Worm (Caenorhabditis elegans) whole organism, early embryonic: ENCODE results near the gene F58D12.3.

Experiments used
- B0310.2 ChIP-seq: sonication (generic microtip); optimal IDR thresholded peaks from 2 replicates; lab custom pipeline; 2016; ENCODE audit warnings: mild to moderate bottlenecking, missing genetic modification characterization, missing compliant biosample characterization
- F13C5.2 ChIP-seq: sonication (generic microtip); optimal IDR thresholded peaks from 2 replicates; lab custom pipeline; 2017; ENCODE audit warnings: mild to moderate bottlenecking, missing genetic modification characterization, inconsistent platforms, missing compliant biosample characterization
- aly-1 ChIP-seq: sonication (generic microtip); optimal IDR thresholded peaks from 2 replicates; lab custom pipeline; 2016; ENCODE audit warnings: missing genetic modification characterization, missing compliant biosample characterization
- ama-1 ChIP-seq: fragments of 150-350 bp; optimal IDR thresholded peaks from 2 replicates; lab custom pipeline; 2014
- ceh-13 ChIP-seq: fragments of 200-800 bp; sonication (Bioruptor generic); optimal IDR thresholded peaks from 2 replicates; lab custom pipeline; 2018; ENCODE audit warnings: mild to moderate bottlenecking, missing genetic modification characterization, missing compliant biosample characterization
- ceh-36 ChIP-seq: sonication (generic microtip); optimal IDR thresholded peaks from 2 replicates; lab custom pipeline; 2016; ENCODE audit warnings: missing genetic modification characterization, inconsistent platforms, missing compliant biosample characterization
- ets-7 ChIP-seq: sonication (generic microtip); optimal IDR thresholded peaks from 2 replicates; lab custom pipeline; 2016; ENCODE audit warnings: missing genotype, missing genetic modification characterization, missing compliant biosample characterization
- flt-1 ChIP-seq: fragments of 200-800 bp; sonication (Bioruptor generic); IDR thresholded peaks from 2 replicates; pipeline ENCODE4 v1.3.6; 2022; ENCODE audit warnings: missing genetic modification characterization, missing compliant biosample characterization
- hmbx-1 ChIP-seq: sonication (generic microtip); optimal IDR thresholded peaks from 2 replicates; lab custom pipeline; 2016; ENCODE audit warnings: mild to moderate bottlenecking, missing genetic modification characterization, missing compliant biosample characterization
- hmg-4 ChIP-seq: fragments of 200-800 bp; sonication (Bioruptor generic); optimal IDR thresholded peaks from 2 replicates; lab custom pipeline; 2018; ENCODE audit warnings: mild to moderate bottlenecking, missing genetic modification characterization, missing compliant biosample characterization
- hnd-1 ChIP-seq: sonication (generic microtip); optimal IDR thresholded peaks from 2 replicates; lab custom pipeline; 2016; ENCODE audit warnings: missing genetic modification characterization, missing compliant biosample characterization
- pes-1 ChIP-seq: fragments of 200-800 bp; sonication (Bioruptor generic); IDR thresholded peaks from 2 replicates; pipeline ENCODE4 v1.3.6; 2022; ENCODE audit warnings: missing genetic modification reagents, missing genetic modification characterization, missing compliant biosample characterization
- scrt-1 ChIP-seq: fragments of 200-800 bp; sonication (Bioruptor generic); IDR thresholded peaks from 2 replicates; pipeline ENCODE4 v1.3.6; 2022; ENCODE audit warnings: missing genetic modification characterization, missing compliant biosample characterization
- sea-1 ChIP-seq: fragments of 200-800 bp; sonication (Bioruptor generic); conservative IDR thresholded peaks from 2 replicates; pipeline ENCODE4 v1.3.6; 2022; ENCODE audit warnings: missing genetic modification characterization, missing compliant biosample characterization
- tbx-11 ChIP-seq: fragments of 200-800 bp; sonication (Bioruptor generic); IDR thresholded peaks from 2 replicates; pipeline ENCODE4 v1.3.6; 2022; ENCODE audit warnings: missing genetic modification characterization, missing compliant biosample characterization
- tbx-37 ChIP-seq: fragments of 200-800 bp; sonication (Bioruptor generic); conservative IDR thresholded peaks from 2 replicates; pipeline ENCODE4 v1.3.6; 2022; ENCODE audit warnings: missing genetic modification reagents, missing genetic modification characterization, missing compliant biosample characterization
- tra-4 ChIP-seq: sonication (generic microtip); optimal IDR thresholded peaks from 2 replicates; lab custom pipeline; 2017; ENCODE audit warnings: missing genetic modification characterization, missing compliant biosample characterization

The F58D12.3 gene

ce11 chrV:14018640-14019039, 39.0 kb upstream of the F58D12.3 start, which contains the start of the genes mtl-2 and T08G5.1:
Gene mtl-2 (minus strand): TSS chrV:14018673.
Gene T08G5.1 (plus strand): TSS chrV:14018766.
- TF ChIP-seq hmbx-1 (tag; lab: Kevin White, UChicago), result no peak
- no peak for TF ChIP-seq ets-7 (tag; lab: Kevin White, UChicago)
- no peak for TF ChIP-seq F13C5.2
- no peak for TF ChIP-seq B0310.2 (tag; lab: Kevin White, UChicago)
- TF ChIP-seq sea-1 (GFP tag; lab: Robert Waterston, UW), result no peak
- TF ChIP-seq ceh-13 (GFP tag; lab: Kevin White, UChicago), result no peak
- TF ChIP-seq pes-1 (GFP tag; lab: Robert Waterston, UW), result no peak
- TF ChIP-seq tra-4, result no peak
- TF ChIP-seq flt-1, result no peak

- TF ChIP-seq B0310.2 (tag; lab: Kevin White, UChicago) (no peak), ceh-36 (tag; lab: Kevin White, UChicago) (no peak), tbx-11 (GFP tag; lab: Robert Waterston, UW) (no peak), flt-1 (no peak), tbx-37 (GFP tag; lab: Robert Waterston, UW) (no peak), aly-1 (tag; lab: Kevin White, UChicago) (no peak)
Observed at ce11 chrV:14023074-14023473, 34.6 kb upstream of the F58D12.3 start, which contains the start of gene T08G5.15. Gene T08G5.15 (minus strand): TSS chrV:14023174.

DNA sequence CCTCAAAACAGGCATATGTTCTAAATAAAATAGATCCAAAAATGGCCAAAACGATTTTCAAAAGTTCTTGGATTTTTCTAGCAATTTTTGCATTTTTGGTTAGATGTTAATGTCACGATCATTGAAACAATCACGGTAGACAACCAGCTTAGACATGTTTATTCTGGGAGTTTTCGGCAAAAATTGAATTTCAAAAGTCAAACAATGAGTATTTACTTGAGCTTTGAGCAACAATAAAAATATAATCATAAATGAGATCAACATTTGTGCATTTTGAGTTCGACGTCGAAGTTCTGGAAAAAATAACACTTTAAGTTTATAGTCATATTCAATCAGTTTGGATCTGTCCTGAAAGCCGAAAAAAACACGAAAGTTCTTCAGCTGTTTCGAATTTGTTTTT, 31.4 kb upstream of the F58D12.3 start, which contains the start of gene T08G5.2:
Gene T08G5.2, minus strand, starts transcription at position 101 of the 400 bp plus-strand sequence.
- TF ChIP-seq aly-1 (tag; lab: Kevin White, UChicago) (no peak), scrt-1 (GFP tag; lab: Robert Waterston, UW) (no peak)

DNA sequence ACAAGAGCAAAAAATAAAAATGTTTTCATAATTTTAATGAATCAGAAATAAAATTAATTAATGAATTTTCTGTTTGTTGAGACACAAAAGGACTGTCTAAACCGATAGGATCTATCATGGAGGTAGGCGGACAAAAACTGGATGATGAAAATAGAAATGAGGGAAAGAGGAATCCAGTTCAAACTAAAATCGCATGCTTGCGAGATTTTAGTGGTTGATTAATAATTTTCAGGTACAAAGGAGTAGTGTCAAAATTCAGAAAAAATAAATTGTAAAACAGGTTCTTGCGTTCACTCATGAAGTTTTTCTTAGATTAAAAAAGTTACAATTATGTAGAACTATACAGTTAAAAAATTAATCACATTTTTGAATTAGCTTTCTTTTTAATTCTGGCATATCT, 30.3 kb upstream of the F58D12.3 start, which contains the start of gene T08G5.3:
Gene T08G5.3, minus strand, starts transcription at position 101 of the 400 bp plus-strand sequence.
- TF ChIP-seq B0310.2 (tag; lab: Kevin White, UChicago), result no peak
- no peak for TF ChIP-seq pes-1 (GFP tag; lab: Robert Waterston, UW)
- TF ChIP-seq ets-7 (tag; lab: Kevin White, UChicago), result no peak
- TF ChIP-seq hmbx-1 (tag; lab: Kevin White, UChicago), result no peak
- TF ChIP-seq scrt-1 (GFP tag; lab: Robert Waterston, UW), result no peak
- TF ChIP-seq F13C5.2, result no peak
- TF ChIP-seq ceh-36 (tag; lab: Kevin White, UChicago), result no peak
- no peak for TF ChIP-seq flt-1
- TF ChIP-seq aly-1 (tag; lab: Kevin White, UChicago), result no peak
- TF ChIP-seq ama-1, result no peak
- no peak for TF ChIP-seq sea-1 (GFP tag; lab: Robert Waterston, UW)
- no peak for TF ChIP-seq ceh-13 (GFP tag; lab: Kevin White, UChicago)
- no peak for TF ChIP-seq tbx-37 (GFP tag; lab: Robert Waterston, UW)
- no peak for TF ChIP-seq tbx-11 (GFP tag; lab: Robert Waterston, UW)

- TF ChIP-seq ceh-36 (tag; lab: Kevin White, UChicago) (no peak), hmg-4 (peak; percentile 41), B0310.2 (tag; lab: Kevin White, UChicago) (peak; percentile 2), hnd-1 (no peak), ceh-13 (GFP tag; lab: Kevin White, UChicago) (no peak), tbx-11 (GFP tag; lab: Robert Waterston, UW) (0 out of 2 replicates have a peak, but pooled peaks have one; percentile 32), pes-1 (GFP tag; lab: Robert Waterston, UW) (no peak), scrt-1 (GFP tag; lab: Robert Waterston, UW) (no peak), hmbx-1 (tag; lab: Kevin White, UChicago) (no peak), ets-7 (tag; lab: Kevin White, UChicago) (no peak), ama-1 (peak; percentile 86), tbx-37 (GFP tag; lab: Robert Waterston, UW) (no peak), sea-1 (GFP tag; lab: Robert Waterston, UW) (peak; percentile 72; the same call in 1 of the 2 replicates), flt-1 (no peak), tra-4 (no peak), F13C5.2 (no peak), aly-1 (tag; lab: Kevin White, UChicago) (peak; percentile 36)
Observed at ce11 chrV:14028256-14028743, 29.3 kb upstream of the F58D12.3 start.

DNA sequence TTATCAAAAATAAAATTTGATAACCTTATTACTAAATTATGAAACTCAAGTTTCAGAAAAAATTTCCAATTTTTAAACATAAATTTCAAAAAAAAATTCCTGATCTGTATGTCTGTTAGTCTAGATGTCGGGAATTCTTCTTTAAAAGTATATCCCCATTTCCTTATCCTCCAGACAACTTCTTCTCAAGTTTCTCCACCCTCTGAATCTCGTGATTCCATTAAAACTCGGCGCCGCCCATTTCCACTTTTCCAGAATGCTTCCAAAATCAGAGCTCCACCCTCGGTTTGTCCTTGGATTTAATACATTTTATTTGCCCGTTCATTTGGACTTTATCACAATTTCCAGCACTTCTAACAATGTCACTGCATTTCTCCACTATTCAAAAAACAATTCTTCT, 24.0 kb upstream of the F58D12.3 start, which contains the start of gene ins-10:
Gene ins-10, plus strand, starts transcription at position 301 of the 400 bp plus-strand sequence.
- no peak for TF ChIP-seq scrt-1 (GFP tag; lab: Robert Waterston, UW)
- no peak for TF ChIP-seq hmbx-1 (tag; lab: Kevin White, UChicago)

- peak; percentile 17 for TF ChIP-seq hmg-4
- peak; percentile 58; the same call in 1 of the 2 replicates for TF ChIP-seq tbx-37 (GFP tag; lab: Robert Waterston, UW)
- TF ChIP-seq scrt-1 (GFP tag; lab: Robert Waterston, UW), result peak; percentile 50; the same call in 1 of the 2 replicates
- TF ChIP-seq sea-1 (GFP tag; lab: Robert Waterston, UW), result peak; percentile 77
- peak; percentile 79; the same call in 1 of the 2 replicates for TF ChIP-seq pes-1 (GFP tag; lab: Robert Waterston, UW)
- TF ChIP-seq flt-1, result 0 out of 2 replicates have a peak, but pooled peaks have one; percentile 6
Observed at ce11 chrV:14038328-14039084, 19.1 kb upstream of the F58D12.3 start, which contains the start of gene vps-39. Gene vps-39 (minus strand): TSS chrV:14038378.
